Fruit fly (Drosophila melanogaster) whole organism, prepupa: ENCODE results near the gene CG3698.

Source experiments
- CG10631 ChIP-seq: fragments of 200-800 bp; sonication (Bioruptor generic); optimal IDR thresholded peaks from 2 replicates; lab custom pipeline; 2016; ENCODE audit warnings: missing biosample characterization, missing genetic modification characterization
- CG11294 ChIP-seq: fragments of 200-800 bp; sonication (Bioruptor generic); IDR thresholded peaks from 2 replicates; pipeline ENCODE4 v1.3.6; 2022; ENCODE audit warnings: missing biosample characterization, missing genetic modification characterization
- CG4318 ChIP-seq: fragments of 200-800 bp; sonication (Bioruptor generic); optimal IDR thresholded peaks from 3 replicates; lab custom pipeline; 2017; ENCODE audit warnings: missing biosample characterization, mild to moderate bottlenecking, missing genetic modification characterization
- CG6808 ChIP-seq: fragments of 200-800 bp; sonication (Bioruptor generic); optimal IDR thresholded peaks from 3 replicates; lab custom pipeline; 2017; ENCODE audit warnings: missing biosample characterization, missing genetic modification characterization, mild to moderate bottlenecking, moderate library complexity, missing genetic modification reagents
- CG8632 ChIP-seq: fragments of 200-800 bp; sonication (Bioruptor generic); optimal IDR thresholded peaks from 3 replicates; lab custom pipeline; 2016; ENCODE audit warnings: missing biosample characterization, missing genetic modification characterization
- achi ChIP-seq: fragments of 200-800 bp; sonication (Bioruptor generic); optimal IDR thresholded peaks from 3 replicates; lab custom pipeline; 2016; ENCODE audit warnings: missing biosample characterization, missing genetic modification characterization

- TF ChIP-seq CG8632 (GFP tag; lab: Kevin White, UChicago): no peak
- TF ChIP-seq CG10631 (GFP tag; lab: Kevin White, UChicago): no peak
- no peak for TF ChIP-seq CG11294 (GFP tag; lab: Robert Waterston, UW)
- no peak for TF ChIP-seq achi
- no peak for TF ChIP-seq CG6808 (GFP tag; lab: Kevin White, UChicago)
- TF ChIP-seq CG4318 (GFP tag; lab: Kevin White, UChicago): no peak
Measured at dm6 chr3L:20797379-20797778, 796 bp downstream of the CG3698 start.
